Worm (Caenorhabditis elegans): ENCODE data around the gene Y38C1BA.1.

- no peak for TF ChIP-seq lin-13 (GFP tag; optimal IDR thresholded peaks at IDR 0.05)
- no peak for TF ChIP-seq irx-1 (tag; optimal IDR thresholded peaks at IDR 0.05)
- no peak for TF ChIP-seq lin-15B (tag; optimal IDR thresholded peaks at IDR 0.05)
- TF ChIP-seq pqm-1 (tag; optimal IDR thresholded peaks at IDR 0.05), result no peak
Observed at ce11 chrIV:1803882-1804281, at the start of gene Y38C1BA.1.

Measured in whole organism, L1 larva.